Fruit fly (Drosophila melanogaster) S2 (cell line): ENCODE results near the gene CG14785.

Experiments used
- CG8478 ChIP-seq: fragments of >200 bp; optimal IDR thresholded peaks from 2 replicates; lab custom pipeline; 2018
- CTCF ChIP-seq, 2 experiments: fragments of >200 bp; optimal IDR thresholded peaks; 2 replicates each; lab custom pipeline; 2018

The CG14785 gene

DNA sequence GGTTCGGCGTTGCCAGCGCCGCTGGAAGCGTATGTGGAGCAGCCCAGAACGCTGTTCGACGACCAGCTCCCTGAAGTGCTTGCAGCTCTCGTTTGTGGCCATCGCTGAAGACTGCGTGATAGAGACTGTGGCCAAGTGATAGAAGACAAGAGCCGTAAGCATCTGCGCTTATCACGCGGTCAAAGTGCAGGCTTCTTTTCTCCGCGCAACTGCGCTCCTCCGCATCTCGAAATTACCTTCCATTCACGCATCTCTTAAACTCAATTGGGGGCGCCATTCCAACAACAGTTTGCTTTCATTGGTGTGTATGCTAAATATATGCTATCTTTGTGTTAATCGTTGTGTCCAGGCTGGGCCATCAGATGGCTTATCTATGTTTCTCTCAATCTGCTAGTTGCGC is 4.7 kb upstream of the CG14785 start, which contains the start of gene CG14787:
Gene CG14787, minus strand, starts transcription at position 133 of the 400 bp plus-strand sequence.
- TF ChIP-seq CTCF (optimal IDR thresholded peaks at IDR 0.05; lab: Kevin White, UChicago): no peak
- no peak for TF ChIP-seq CG8478 (lab: Kevin White, UChicago)

DNA sequence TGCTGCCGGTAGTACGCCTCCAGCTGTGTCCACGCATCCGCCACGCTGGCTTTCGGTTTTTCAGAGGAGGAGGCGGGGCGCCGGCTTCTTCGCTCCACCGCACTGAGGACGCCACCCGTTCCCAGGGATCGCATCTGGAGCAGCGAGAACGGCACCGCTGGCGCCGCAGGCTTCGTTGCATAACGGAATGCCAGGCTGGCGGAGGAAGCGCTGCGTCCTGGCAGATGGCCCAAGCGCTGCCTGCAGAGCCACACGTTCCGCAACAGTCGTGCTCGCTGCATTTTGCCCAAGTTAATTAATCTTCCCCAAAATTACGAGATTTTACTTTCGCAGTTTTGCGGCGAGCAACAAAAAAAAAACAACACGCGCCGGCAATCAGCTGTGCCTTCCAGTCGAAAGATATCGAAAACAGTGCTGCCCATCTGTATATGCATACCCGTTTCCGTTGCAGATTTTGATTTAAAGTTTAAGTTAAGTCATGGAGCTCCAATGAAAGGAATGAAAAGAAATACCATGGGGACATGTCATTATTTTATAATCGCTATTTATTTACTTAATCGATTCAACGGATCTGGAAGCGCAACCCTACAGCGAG is 3.5 kb upstream of the CG14785 start, which contains the start of gene Lrpprc2:
Gene Lrpprc2, minus strand, starts transcription at position 340 of the 595 bp plus-strand sequence.
- TF ChIP-seq CG8478 (lab: Kevin White, UChicago) (no peak), CTCF (optimal IDR thresholded peaks at IDR 0.05; lab: Kevin White, UChicago) (no peak)

DNA sequence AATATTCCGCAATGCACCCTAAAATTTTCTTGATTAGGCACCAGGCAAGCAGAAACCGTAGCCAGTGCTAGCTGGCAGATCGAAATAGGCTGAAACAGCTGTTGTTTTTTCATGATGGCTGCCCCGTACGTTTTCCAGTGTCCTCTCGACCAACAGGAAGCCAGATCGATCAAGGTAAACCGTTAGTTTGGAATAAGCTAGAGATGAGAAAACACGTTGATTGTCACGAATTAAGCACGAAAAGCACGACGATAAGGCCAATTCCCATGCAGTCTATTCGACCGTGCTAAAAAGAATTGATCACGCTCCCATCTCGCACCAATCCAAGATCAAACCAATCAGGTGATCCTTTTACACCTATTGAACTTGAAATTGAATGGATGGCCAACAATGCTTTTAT is 2.0 kb downstream of the CG14785 start:
- TF ChIP-seq CG8478 (lab: Kevin White, UChicago): no peak
- no peak for TF ChIP-seq CTCF (optimal IDR thresholded peaks at IDR 0.05; lab: Kevin White, UChicago)

DNA sequence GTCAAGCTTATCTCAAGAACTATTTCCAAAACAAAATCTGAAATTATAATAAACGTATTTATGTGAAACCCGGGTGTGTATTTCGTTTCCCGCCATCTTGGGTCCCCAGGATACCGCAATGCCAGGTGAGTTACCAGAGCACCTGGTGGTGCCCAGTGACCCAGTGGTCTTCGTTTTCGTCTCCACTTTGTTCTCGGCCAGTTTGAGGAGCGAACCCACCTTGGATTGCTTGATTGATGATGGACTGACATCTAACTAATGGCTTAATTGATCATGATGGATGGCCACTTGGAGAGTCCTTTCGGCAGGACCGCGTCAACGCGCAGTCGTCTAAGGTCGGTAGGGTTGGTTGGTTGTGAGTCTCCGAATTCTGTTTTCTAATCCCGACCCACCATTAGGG is 4.7 kb downstream of the CG14785 start, which contains the start of gene Gr2a:
Gene Gr2a, plus strand, starts transcription at position 301 of the 400 bp plus-strand sequence.
- TF ChIP-seq CG8478 (lab: Kevin White, UChicago): no peak
- TF ChIP-seq CTCF (optimal IDR thresholded peaks at IDR 0.05; lab: Kevin White, UChicago): no peak

DNA sequence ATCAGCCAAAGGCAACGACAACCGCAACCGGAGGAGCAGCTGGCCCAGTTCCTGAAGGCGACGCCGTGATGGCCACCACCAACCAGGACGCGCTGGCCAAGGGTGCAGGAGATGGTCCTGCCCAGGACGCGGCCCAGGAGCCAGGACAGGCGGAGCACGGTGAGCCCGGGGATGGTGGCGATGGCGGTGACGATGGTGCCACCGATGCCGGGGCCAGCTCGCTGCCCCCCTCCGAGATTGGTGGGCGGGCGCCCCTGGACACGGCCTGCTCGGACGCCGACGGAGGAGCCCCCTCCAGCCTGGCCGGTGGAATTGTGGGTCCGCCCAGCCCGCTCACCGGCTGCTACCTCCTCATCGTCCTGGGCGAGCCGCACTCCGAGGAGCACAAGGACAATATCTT is 42.6 kb downstream of the CG14785 start:
- no peak for TF ChIP-seq CTCF (optimal IDR thresholded peaks at IDR 0.05; lab: Kevin White, UChicago)
- TF ChIP-seq CG8478 (lab: Kevin White, UChicago): no peak

DNA sequence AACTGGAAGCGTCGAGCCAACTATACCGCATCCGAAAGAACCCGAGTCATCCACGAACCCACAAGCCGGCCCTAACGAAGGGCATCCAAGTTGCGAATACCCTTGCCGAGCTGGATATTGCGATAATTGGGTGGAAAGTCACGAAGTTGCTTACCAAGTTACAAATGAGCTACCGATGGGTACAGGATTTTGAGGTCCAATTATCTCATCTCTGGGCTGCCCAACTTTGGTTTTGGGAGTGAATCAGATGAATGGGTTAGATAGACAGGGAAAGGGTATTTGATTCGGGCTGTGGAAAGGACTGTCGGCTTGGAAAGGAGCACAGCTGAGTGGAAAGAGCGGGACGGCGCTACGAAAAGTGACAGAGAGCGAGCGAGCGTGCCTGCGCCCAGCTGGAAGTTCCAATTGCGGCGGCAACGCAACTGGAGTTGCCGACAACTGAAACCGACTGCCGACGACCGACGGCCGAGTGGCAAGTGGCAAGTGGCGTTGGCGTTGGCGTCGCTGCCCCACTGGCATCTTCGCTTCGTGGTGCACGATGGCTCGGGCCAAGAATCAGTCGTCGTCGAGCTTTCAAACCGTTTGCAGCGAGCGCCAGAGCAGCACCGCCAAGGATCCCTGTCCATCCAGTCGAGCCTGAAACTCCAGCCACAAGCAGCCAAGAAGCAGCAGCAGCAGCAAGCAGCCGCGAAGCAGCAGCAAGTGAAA is 45.5 kb downstream of the CG14785 start:
- TF ChIP-seq CTCF (optimal IDR thresholded peaks at IDR 0.05; lab: Kevin White, UChicago): no peak
- TF ChIP-seq CG8478 (lab: Kevin White, UChicago): no peak

DNA sequence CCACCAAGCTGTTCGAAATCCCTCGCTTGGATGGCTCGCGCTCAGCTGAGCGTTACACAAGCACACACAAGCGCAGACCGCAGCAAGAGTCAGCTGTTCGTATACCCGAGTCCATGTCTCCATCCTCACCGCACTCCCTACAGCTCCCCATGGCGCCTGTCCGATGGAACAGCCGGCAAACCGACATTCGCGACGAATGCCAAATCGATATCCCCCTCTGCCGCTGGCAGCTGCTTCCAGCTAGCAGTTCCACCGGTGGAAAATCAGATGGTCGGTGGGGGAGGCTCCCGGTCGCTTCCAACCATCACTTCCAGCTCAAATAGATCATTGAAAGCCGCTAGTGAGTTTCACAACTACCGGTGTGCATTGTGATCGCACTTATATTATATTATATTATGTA is 46.5 kb downstream of the CG14785 start:
- TF ChIP-seq CTCF (optimal IDR thresholded peaks at IDR 0.05; lab: Kevin White, UChicago): no peak
- TF ChIP-seq CG8478 (lab: Kevin White, UChicago): no peak

DNA sequence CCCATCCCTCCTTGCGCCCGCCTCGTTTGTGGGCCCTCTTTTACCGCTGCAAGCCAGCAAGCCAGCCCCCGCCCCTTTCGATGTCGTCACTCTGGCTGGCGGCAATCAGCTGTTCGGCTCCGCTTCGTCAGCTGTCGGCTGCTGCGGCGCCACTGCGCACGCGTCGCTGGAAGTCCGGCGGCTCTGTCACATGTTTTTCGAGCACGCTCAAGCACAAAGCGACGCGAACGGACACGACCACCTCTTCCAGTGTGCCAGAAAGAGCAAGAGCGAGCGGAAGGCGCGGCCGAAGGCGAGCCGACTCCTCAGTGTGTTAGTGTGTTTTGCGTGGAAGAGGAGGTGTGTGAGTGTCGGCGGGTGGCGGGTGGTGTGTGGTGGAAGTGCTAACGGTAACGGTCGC is 47.9 kb downstream of the CG14785 start, which contains the start of gene futsch:
Gene futsch, plus strand, starts transcription at position 106 of the 400 bp plus-strand sequence.
- TF ChIP-seq CTCF (optimal IDR thresholded peaks at IDR 0.05; lab: Kevin White, UChicago): no peak
- no peak for TF ChIP-seq CG8478 (lab: Kevin White, UChicago)

DNA sequence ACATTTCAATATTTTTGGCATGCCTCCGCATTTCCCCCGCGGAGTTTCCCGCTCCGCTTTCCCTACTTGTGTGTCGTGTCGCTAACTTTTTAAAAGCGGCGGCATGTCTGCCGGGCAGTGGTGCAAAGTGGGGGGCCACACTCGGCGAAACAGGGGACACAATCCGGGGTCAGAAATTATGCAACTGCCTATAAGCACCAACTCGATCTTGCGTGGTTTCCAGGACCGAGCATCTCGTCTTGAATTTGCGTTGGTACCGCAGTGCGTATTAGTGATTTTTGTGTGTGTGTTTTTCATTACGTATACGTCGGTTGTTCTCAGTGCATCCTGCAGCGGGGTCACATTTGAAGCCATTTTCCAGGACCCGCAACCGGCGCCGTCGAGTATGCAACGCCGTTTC is 49.2 kb downstream of the CG14785 start:
- TF ChIP-seq CG8478 (lab: Kevin White, UChicago): no peak
- TF ChIP-seq CTCF (optimal IDR thresholded peaks at IDR 0.05; lab: Kevin White, UChicago): no peak

DNA sequence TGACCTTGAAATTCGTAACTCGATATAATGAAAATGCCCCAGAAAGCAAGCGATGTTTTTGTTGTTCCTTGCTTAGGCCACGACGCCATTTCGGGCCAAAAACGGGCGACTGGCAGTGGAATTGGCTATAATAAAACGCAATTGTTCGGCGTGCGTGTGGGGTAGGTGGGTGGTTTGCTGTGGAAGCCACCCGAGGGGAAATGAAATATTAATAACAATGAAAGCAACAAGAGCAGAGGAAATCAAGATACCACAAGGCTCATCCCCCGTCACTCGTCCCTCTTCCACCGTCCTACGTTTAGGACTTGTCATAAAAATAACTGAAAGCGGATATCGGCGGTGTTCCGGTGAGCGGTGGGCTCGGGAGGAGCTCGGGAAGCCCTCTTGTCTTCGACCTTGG is 51.1 kb downstream of the CG14785 start:
- TF ChIP-seq CG8478 (lab: Kevin White, UChicago): no peak
- TF ChIP-seq CTCF (optimal IDR thresholded peaks at IDR 0.05; lab: Kevin White, UChicago): no peak
